Worm (Caenorhabditis elegans): Measurements from ENCODE around the gene emb-5.

The emb-5 gene

DNA sequence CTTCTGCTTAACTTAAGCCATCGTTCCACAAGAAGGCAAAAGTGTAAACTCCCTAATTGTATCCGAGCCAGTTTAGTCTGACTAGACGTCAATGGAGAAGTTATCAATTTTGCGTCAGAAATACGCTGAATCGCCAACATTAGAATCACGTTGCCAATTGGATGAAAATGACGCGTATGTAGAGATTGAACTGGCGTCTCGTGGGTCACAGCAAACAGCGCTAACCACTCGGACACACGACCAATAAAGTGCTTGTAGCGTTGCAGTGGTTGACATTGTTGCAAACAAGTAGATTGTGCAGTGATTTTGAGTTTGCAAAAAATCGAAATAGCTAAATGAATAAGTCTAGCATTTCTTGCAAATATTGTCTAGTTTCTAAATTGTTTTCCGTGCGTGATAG lies 30.9 kb downstream of the emb-5 start (continued):
- TF ChIP-seq unc-62 (GFP tag; optimal IDR thresholded peaks at IDR 0.05 in 1 of 2) (no peak), unc-62 (tag; optimal IDR thresholded peaks at IDR 0.05) (no peak), dve-1 (tag; optimal IDR thresholded peaks at IDR 0.05; ENCODE audit: insufficient read depth) (peak; percentile 76), ZK546.5 (tag; optimal IDR thresholded peaks at IDR 0.05) (no peak), nhr-48 (tag; optimal IDR thresholded peaks at IDR 0.05) (peak; percentile 77), hlh-11 (tag; optimal IDR thresholded peaks at IDR 0.05) (peak; percentile 76), mdt-29 (GFP tag; IDR thresholded peaks at IDR 0.05) (peak; percentile 84; the same call in 1 of the 2 replicates), F44E2.7 (GFP tag; IDR thresholded peaks at IDR 0.05) (peak; percentile 78; the same call in 1 of the 2 replicates), sdz-12 (GFP tag; optimal IDR thresholded peaks at IDR 0.05) (peak; percentile 87), mes-2 (tag; optimal IDR thresholded peaks at IDR 0.05; ENCODE audit: poor library complexity, severe bottlenecking) (peak; percentile 87), unc-130 (GFP tag; optimal IDR thresholded peaks at IDR 0.05) (peak; percentile 84), R02D3.7 (tag; optimal IDR thresholded peaks at IDR 0.05) (peak; percentile 36), lir-3 (tag; optimal IDR thresholded peaks at IDR 0.05) (peak; percentile 75), snpc-4 (tag; optimal IDR thresholded peaks at IDR 0.05) (no peak), F26F4.8 (GFP tag; conservative IDR thresholded peaks at IDR 0.05) (peak; percentile 96), mdl-1 (tag; optimal IDR thresholded peaks at IDR 0.05) (peak in 1 of 2 experiments; percentile 73), nhr-42 (GFP tag; IDR thresholded peaks at IDR 0.05) (peak; percentile 81)

DNA sequence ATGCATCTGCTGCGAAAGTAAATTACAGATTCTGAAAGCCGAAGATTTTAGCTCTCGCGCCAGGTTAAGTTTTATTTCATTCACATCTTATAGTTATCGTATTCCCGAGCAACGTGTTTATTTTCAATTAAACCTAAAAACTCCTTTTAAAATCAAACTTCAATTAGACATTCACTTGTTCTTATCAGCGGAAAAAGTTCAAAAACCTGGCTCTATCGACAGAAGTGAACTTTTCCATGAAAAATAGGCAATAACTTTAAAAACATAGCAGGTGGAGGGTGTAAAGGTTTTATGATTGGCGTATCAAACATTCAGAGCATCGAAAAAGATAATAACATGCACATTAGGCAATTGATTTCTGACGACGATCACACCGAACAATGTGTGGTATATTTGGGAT lies 31.5 kb downstream of the emb-5 start, which contains the start of gene ppat-1:
Gene ppat-1, plus strand, starts transcription at position 316 of the 400 bp plus-strand sequence.
- TF ChIP-seq hmg-1.1 (GFP tag; IDR thresholded peaks at IDR 0.05) (no peak), php-3 (GFP tag; IDR thresholded peaks at IDR 0.05) (0 out of 2 replicates have a peak, but pooled peaks have one; percentile 14), aha-1 (tag) (peak; percentile 75), daf-16 (GFP tag; optimal IDR thresholded peaks at IDR 0.05) (no peak), daf-16 (tag; optimal IDR thresholded peaks at IDR 0.05) (peak; percentile 73), pqm-1 (tag; optimal IDR thresholded peaks at IDR 0.05) (no peak)

DNA sequence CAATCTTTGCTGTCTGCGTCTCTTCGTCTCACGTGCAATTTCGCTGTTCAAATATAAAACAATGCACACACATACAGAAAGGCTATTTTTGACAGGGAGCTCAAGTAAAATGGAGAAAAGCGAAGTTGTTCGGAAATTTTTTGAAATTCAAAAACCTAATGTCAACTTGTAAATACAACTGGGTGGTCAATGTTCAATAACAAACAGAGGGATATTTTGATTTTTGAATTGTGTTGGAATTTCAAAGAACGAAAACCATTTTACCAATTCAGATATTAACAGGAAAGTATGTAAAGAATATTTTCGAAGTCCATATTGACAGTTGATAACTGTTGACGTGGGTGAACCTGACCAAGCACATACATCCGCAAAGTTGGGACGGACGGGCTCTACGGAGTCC lies 32.1 kb downstream of the emb-5 start, which contains the start of gene tag-243:
Gene tag-243, minus strand, starts transcription at position 101 of the 400 bp plus-strand sequence.
- TF ChIP-seq T26A8.4 (GFP tag; IDR thresholded peaks at IDR 0.05) = no peak
- TF ChIP-seq arid-1 (GFP tag; conservative IDR thresholded peaks at IDR 0.05) = no peak
- TF ChIP-seq dve-1 (tag; optimal IDR thresholded peaks at IDR 0.05; ENCODE audit: insufficient read depth) = no peak
- no peak for TF ChIP-seq zfp-2 (tag; optimal IDR thresholded peaks at IDR 0.05)
- no peak for TF ChIP-seq saeg-2 (GFP tag; IDR thresholded peaks at IDR 0.05)
- TF ChIP-seq aha-1 (tag) = no peak
- TF ChIP-seq lir-3 (tag; optimal IDR thresholded peaks at IDR 0.05) = no peak
- no peak for TF ChIP-seq unc-39 (tag; optimal IDR thresholded peaks at IDR 0.05)
- TF ChIP-seq zag-1 (tag; optimal IDR thresholded peaks at IDR 0.05) = no peak
- no peak for TF ChIP-seq mxl-2 (GFP tag; conservative IDR thresholded peaks at IDR 0.05)
- TF ChIP-seq ztf-11 (tag; optimal IDR thresholded peaks at IDR 0.05) = no peak
- TF ChIP-seq ceh-62 (tag; optimal IDR thresholded peaks at IDR 0.05) = no peak
- no peak for TF ChIP-seq T20F7.1 (GFP tag; optimal IDR thresholded peaks at IDR 0.05)
- no peak for TF ChIP-seq mep-1 (tag; optimal IDR thresholded peaks at IDR 0.05)
- no peak for TF ChIP-seq set-16 (GFP tag; IDR thresholded peaks at IDR 0.05)

DNA sequence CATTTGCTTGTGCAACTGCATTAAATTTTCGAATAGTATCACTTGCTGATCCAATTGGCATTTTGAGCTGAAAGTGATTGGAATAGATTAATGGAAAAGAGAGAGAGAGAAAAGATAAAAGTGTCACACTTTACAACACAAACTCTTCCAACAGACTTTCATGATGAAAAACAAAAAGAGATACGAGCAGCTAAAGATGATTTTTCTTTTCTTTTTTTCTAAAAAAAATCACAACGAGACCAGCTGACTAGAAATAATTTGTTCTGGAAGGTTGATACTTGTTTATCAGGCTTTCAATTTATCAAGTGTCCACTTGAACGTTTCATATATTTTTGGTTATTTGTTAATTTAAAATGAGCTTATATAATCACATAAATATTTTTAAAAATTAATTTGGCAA lies 33.3 kb downstream of the emb-5 start:
- TF ChIP-seq hif-1 (tag; optimal IDR thresholded peaks at IDR 0.05) (peak in 1 of 2 experiments; percentile 15), lin-1 (GFP tag; IDR thresholded peaks at IDR 0.05) (no peak), ceh-62 (tag; optimal IDR thresholded peaks at IDR 0.05) (no peak), ceh-20 (GFP tag; IDR thresholded peaks at IDR 0.05) (no peak), zip-2 (tag; optimal IDR thresholded peaks at IDR 0.05) (no peak), daf-16 (GFP tag; optimal IDR thresholded peaks at IDR 0.05) (peak in 1 of 2 experiments; percentile 87), daf-16 (tag; optimal IDR thresholded peaks at IDR 0.05) (no peak), F26F4.8 (GFP tag; conservative IDR thresholded peaks at IDR 0.05) (no peak), hlh-30 (tag; optimal IDR thresholded peaks at IDR 0.05; ENCODE audit: insufficient read depth) (no peak), unc-62 (GFP tag; optimal IDR thresholded peaks at IDR 0.05 in 1 of 2) (peak in 1 of 2 experiments; percentile 42), unc-62 (tag; optimal IDR thresholded peaks at IDR 0.05) (no peak), nhr-11 (tag; optimal IDR thresholded peaks at IDR 0.05) (peak; percentile 50)

All from whole organism, L4 larva.